Worm (Caenorhabditis elegans) whole organism, L2 larva: Measurements from ENCODE around the gene col-145.

Experiments used
- C34F6.9 ChIP-seq: fragments of 150-350 bp; optimal IDR thresholded peaks from 2 replicates; lab custom pipeline; 2014; ENCODE audit warnings: missing biosample characterization, missing genetic modification characterization
- R02D3.7 ChIP-seq: fragments of 150-350 bp; optimal IDR thresholded peaks from 2 replicates; lab custom pipeline; 2014; ENCODE audit warnings: missing biosample characterization, missing genetic modification characterization
- Y55F3AM.14 ChIP-seq: fragments of 200-800 bp; sonication (Bioruptor generic); optimal IDR thresholded peaks from 2 replicates; lab custom pipeline; 2018; ENCODE audit warnings: mild to moderate bottlenecking, missing genetic modification characterization, missing compliant biosample characterization
- ZK546.5 ChIP-seq: sonication (generic microtip); optimal IDR thresholded peaks from 2 replicates; lab custom pipeline; 2017; ENCODE audit warnings: missing biosample characterization, missing genetic modification characterization
- alr-1 ChIP-seq: fragments of 150-350 bp; optimal IDR thresholded peaks from 2 replicates; lab custom pipeline; 2014; ENCODE audit warnings: missing biosample characterization, missing genetic modification characterization
- ceh-16 ChIP-seq: fragments of 150-350 bp; optimal IDR thresholded peaks from 2 replicates; lab custom pipeline; 2014; ENCODE audit warnings: missing biosample characterization, missing genetic modification characterization
- ceh-82 ChIP-seq: fragments of 150-350 bp; optimal IDR thresholded peaks from 2 replicates; lab custom pipeline; 2014; ENCODE audit warnings: missing biosample characterization, missing genetic modification characterization
- crh-2 ChIP-seq: sonication (generic microtip); optimal IDR thresholded peaks from 2 replicates; lab custom pipeline; 2017; ENCODE audit warnings: missing biosample characterization, missing genetic modification characterization
- egl-27 ChIP-seq: sonication (generic microtip); optimal IDR thresholded peaks from 3 replicates; lab custom pipeline; 2017; ENCODE audit warnings: missing biosample characterization, missing genetic modification reagents, missing genetic modification characterization
- elt-1 ChIP-seq: fragments of 150-350 bp; optimal IDR thresholded peaks from 2 replicates; lab custom pipeline; 2014; ENCODE audit warnings: missing biosample characterization, missing genetic modification characterization
- fos-1 ChIP-seq: fragments of 150-350 bp; optimal IDR thresholded peaks from 2 replicates; lab custom pipeline; 2014; ENCODE audit warnings: missing biosample characterization, missing genetic modification characterization
- gmeb-1 ChIP-seq: fragments of 150-350 bp; optimal IDR thresholded peaks from 2 replicates; lab custom pipeline; 2014; ENCODE audit warnings: missing biosample characterization, missing genetic modification characterization
- lin-11 ChIP-seq: fragments of 150-350 bp; sonication (generic microtip); optimal IDR thresholded peaks from 2 replicates; lab custom pipeline; 2014; ENCODE audit warnings: missing biosample characterization, missing genetic modification characterization, inconsistent platforms, mixed read lengths
- lsy-2 ChIP-seq, 2 experiments: fragments of 150-350 bp in 1 of 2; sonication (generic microtip) in 1 of 2; optimal IDR thresholded peaks; 2 replicates each; lab custom pipeline; 2014 to 2017; ENCODE audit warnings: missing biosample characterization in 2 of 2, missing genetic modification characterization in 2 of 2
- mab-5 ChIP-seq: fragments of 150-350 bp; optimal IDR thresholded peaks from 2 replicates; lab custom pipeline; 2014; ENCODE audit warnings: missing biosample characterization, missing genetic modification characterization
- mdl-1 ChIP-seq, 2 experiments: fragments of 150-350 bp in 1 of 2; sonication (generic microtip) in 1 of 2; optimal IDR thresholded peaks; 2 replicates each; lab custom pipeline; 2017; ENCODE audit warnings: missing biosample characterization in 2 of 2, missing genetic modification characterization in 2 of 2
- nhr-10 ChIP-seq: sonication (generic microtip); optimal IDR thresholded peaks from 2 replicates; lab custom pipeline; 2017; ENCODE audit warnings: missing biosample characterization, missing genetic modification characterization
- nhr-12 ChIP-seq: fragments of 150-350 bp; optimal IDR thresholded peaks from 2 replicates; lab custom pipeline; 2014; ENCODE audit warnings: missing biosample characterization, missing genetic modification characterization
- nhr-21 ChIP-seq: fragments of 150-350 bp; optimal IDR thresholded peaks from 2 replicates; lab custom pipeline; 2014; ENCODE audit warnings: missing biosample characterization, missing genetic modification characterization
- nhr-23 ChIP-seq: fragments of 150-350 bp; optimal IDR thresholded peaks from 2 replicates; lab custom pipeline; 2014; ENCODE audit warnings: missing biosample characterization, missing genetic modification reagents, missing genetic modification characterization
- nhr-237 ChIP-seq: fragments of 150-350 bp; optimal IDR thresholded peaks from 2 replicates; lab custom pipeline; 2014; ENCODE audit warnings: missing biosample characterization, missing genetic modification characterization
- nhr-6 ChIP-seq: fragments of 150-350 bp; optimal IDR thresholded peaks from 2 replicates; lab custom pipeline; 2014; ENCODE audit warnings: missing biosample characterization, missing genetic modification characterization
- nhr-77 ChIP-seq: fragments of 150-350 bp; optimal IDR thresholded peaks from 2 replicates; lab custom pipeline; 2014; ENCODE audit warnings: missing biosample characterization, missing genetic modification characterization
- sem-4 ChIP-seq: fragments of 150-350 bp; optimal IDR thresholded peaks from 2 replicates; lab custom pipeline; 2014; ENCODE audit warnings: missing biosample characterization, missing genetic modification reagents, missing genetic modification characterization
- skn-1 ChIP-seq: sonication (generic microtip); optimal IDR thresholded peaks from 2 replicates; lab custom pipeline; 2017; ENCODE audit warnings: missing biosample characterization, missing genetic modification characterization
- sma-3 ChIP-seq: sonication (generic microtip); optimal IDR thresholded peaks from 2 replicates; lab custom pipeline; 2016; ENCODE audit warnings: missing genetic modification reagents, missing genetic modification characterization, missing compliant biosample characterization
- sma-9 ChIP-seq, 2 experiments: fragments of 150-350 bp in 1 of 2; sonication (generic microtip) in 1 of 2; optimal IDR thresholded peaks; 2 replicates each; lab custom pipeline; 2014 to 2016; ENCODE audit warnings: missing genetic modification characterization in 2 of 2, mild to moderate bottlenecking in 1 of 2, missing biosample characterization in 1 of 2, missing compliant biosample characterization in 1 of 2, missing genetic modification reagents in 1 of 2, moderate library complexity in 1 of 2
- snpc-4 ChIP-seq: fragments of 150-350 bp; optimal IDR thresholded peaks from 2 replicates; lab custom pipeline; 2014; ENCODE audit warnings: missing biosample characterization, missing genetic modification characterization
- unc-39 ChIP-seq: fragments of 150-350 bp; optimal IDR thresholded peaks from 2 replicates; lab custom pipeline; 2014; ENCODE audit warnings: missing biosample characterization, missing genetic modification characterization
- unc-62 ChIP-seq: fragments of 150-350 bp; optimal IDR thresholded peaks from 2 replicates; lab custom pipeline; 2014; ENCODE audit warnings: missing biosample characterization, missing genetic modification reagents, missing genetic modification characterization
- ztf-11 ChIP-seq: sonication (generic microtip); optimal IDR thresholded peaks from 2 replicates; lab custom pipeline; 2017; ENCODE audit warnings: missing biosample characterization, missing genetic modification characterization
- ztf-4 ChIP-seq: fragments of 150-350 bp; optimal IDR thresholded peaks from 2 replicates; lab custom pipeline; 2014; ENCODE audit warnings: missing biosample characterization, missing genetic modification characterization

The col-145 gene

ce11 chrV:9146196-9146595 lies 16.6 kb downstream of the col-145 start:
- TF ChIP-seq ztf-11 (tag; lab: Kevin White, UChicago): no peak
- TF ChIP-seq ztf-4: no peak
- TF ChIP-seq mab-5: no peak
- TF ChIP-seq nhr-237 (tag; lab: Kevin White, UChicago): no peak
- TF ChIP-seq skn-1 (tag; lab: Kevin White, UChicago): no peak
- no peak for TF ChIP-seq sma-3
- TF ChIP-seq ZK546.5 (tag; lab: Kevin White, UChicago): no peak
- no peak for TF ChIP-seq nhr-10 (tag; lab: Kevin White, UChicago)
- TF ChIP-seq gmeb-1 (tag; lab: Kevin White, UChicago): peak; percentile 22
- peak; percentile 2 for TF ChIP-seq sma-9 (GFP tag; optimal IDR thresholded peaks at IDR 0.05; lab: Kevin White, UChicago)
- TF ChIP-seq sma-9 (tag; optimal IDR thresholded peaks at IDR 0.05; lab: Kevin White, UChicago): no peak
- TF ChIP-seq unc-62 (GFP tag; lab: Kevin White, UChicago): no peak
- peak; percentile 16 for TF ChIP-seq fos-1
- TF ChIP-seq nhr-23 (tag; lab: Kevin White, UChicago): no peak
- no peak for TF ChIP-seq sem-4 (tag; lab: Kevin White, UChicago)
- TF ChIP-seq mdl-1 (tag; optimal IDR thresholded peaks at IDR 0.05; lab: Kevin White, UChicago): no peak
- TF ChIP-seq crh-2 (tag; lab: Kevin White, UChicago): no peak
- TF ChIP-seq egl-27: no peak
- TF ChIP-seq, all 48 proteins: peak for 3

DNA sequence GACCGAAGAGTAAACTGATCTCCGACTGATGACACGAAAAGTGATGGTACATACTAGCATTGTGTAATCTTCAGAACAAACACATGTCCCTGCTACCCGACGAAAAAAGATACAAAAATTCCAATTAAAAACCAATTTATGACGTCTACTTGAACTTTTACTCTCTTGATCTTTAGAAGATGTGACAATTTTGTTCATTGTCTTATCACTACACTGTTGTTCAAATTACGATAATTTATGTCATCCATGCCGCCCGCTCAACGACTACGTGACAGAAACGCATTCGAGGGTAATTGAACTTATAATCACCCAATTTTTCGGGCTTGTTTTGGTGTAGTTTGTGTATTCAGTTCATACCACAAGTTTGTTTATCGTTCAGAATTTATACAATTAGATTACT lies 18.9 kb downstream of the col-145 start:
- TF ChIP-seq ceh-82 (no peak), Y55F3AM.14 (GFP tag; lab: Kevin White, UChicago) (no peak), sma-3 (peak; percentile 31), nhr-77 (no peak), sma-9 (GFP tag; optimal IDR thresholded peaks at IDR 0.05; lab: Kevin White, UChicago) (peak; percentile 60), sma-9 (tag; optimal IDR thresholded peaks at IDR 0.05; lab: Kevin White, UChicago) (no peak), unc-39 (no peak), nhr-21 (tag; lab: Kevin White, UChicago) (peak; percentile 33)

ce11 chrV:9141297-9141696 lies 21.5 kb downstream of the col-145 start, which contains the start of gene pitr-3:
TSS of gene pitr-3 (minus strand) at chrV:9141397.
- TF ChIP-seq snpc-4: no peak
- TF ChIP-seq mab-5: no peak
- TF ChIP-seq nhr-6 (tag; lab: Kevin White, UChicago): no peak
- TF ChIP-seq ceh-16 (tag; lab: Kevin White, UChicago): no peak
- TF ChIP-seq elt-1 (tag; lab: Kevin White, UChicago): no peak
- no peak for TF ChIP-seq nhr-23 (tag; lab: Kevin White, UChicago)
- TF ChIP-seq, all 48 proteins: peak for 0

- TF ChIP-seq lsy-2 (tag; optimal IDR thresholded peaks at IDR 0.05; lab: Kevin White, UChicago): no peak
- no peak for TF ChIP-seq fos-1
- no peak for TF ChIP-seq alr-1 (tag; lab: Kevin White, UChicago)
- no peak for TF ChIP-seq elt-1 (tag; lab: Kevin White, UChicago)
- TF ChIP-seq nhr-237 (tag; lab: Kevin White, UChicago): no peak
- TF ChIP-seq lin-11: no peak
These were observed 25.2 kb downstream of the col-145 start, which contains the start of gene pitr-2 for ce11 chrV:9137618-9138017. TSS of gene pitr-2 (minus strand) at chrV:9137718.

DNA sequence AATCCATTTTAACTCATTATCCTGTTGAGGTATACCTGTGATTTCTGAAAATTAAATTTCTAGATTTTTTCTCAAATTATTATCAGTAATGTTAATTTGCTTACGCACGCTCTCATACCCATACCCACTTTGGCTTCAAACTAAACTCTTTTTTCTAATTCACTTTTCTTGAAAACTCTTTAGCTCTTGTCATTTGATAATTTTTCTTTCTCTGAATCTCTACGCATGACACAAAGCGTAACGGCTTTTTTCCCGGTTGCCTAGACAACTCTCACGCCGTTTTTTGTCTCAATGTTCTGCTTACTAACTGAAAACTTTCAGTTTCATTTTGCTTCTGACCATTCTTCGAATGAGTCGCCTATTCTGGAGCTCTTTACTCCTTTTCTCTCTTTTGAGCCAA lies 28.9 kb downstream of the col-145 start, which contains the start of gene B0222.1:
TSS of gene B0222.1 (plus strand) at position 306 of the 400 bp plus-strand sequence.
- TF ChIP-seq C34F6.9 (tag; lab: Kevin White, UChicago) (peak; percentile 19), ceh-16 (tag; lab: Kevin White, UChicago) (no peak), R02D3.7 (tag; lab: Kevin White, UChicago) (no peak), alr-1 (tag; lab: Kevin White, UChicago) (no peak), lin-11 (peak; percentile 21), snpc-4 (no peak)

- TF ChIP-seq nhr-12 (tag; lab: Kevin White, UChicago) (no peak), nhr-10 (tag; lab: Kevin White, UChicago) (no peak)
These were observed 30.8 kb downstream of the col-145 start, which contains the start of gene F21C10.1 for ce11 chrV:9132043-9132442. TSS of gene F21C10.1 (plus strand) at chrV:9132343.
